Worm (Caenorhabditis elegans): ENCODE measurements around the gene emc-1.

emc-1 gene

DNA sequence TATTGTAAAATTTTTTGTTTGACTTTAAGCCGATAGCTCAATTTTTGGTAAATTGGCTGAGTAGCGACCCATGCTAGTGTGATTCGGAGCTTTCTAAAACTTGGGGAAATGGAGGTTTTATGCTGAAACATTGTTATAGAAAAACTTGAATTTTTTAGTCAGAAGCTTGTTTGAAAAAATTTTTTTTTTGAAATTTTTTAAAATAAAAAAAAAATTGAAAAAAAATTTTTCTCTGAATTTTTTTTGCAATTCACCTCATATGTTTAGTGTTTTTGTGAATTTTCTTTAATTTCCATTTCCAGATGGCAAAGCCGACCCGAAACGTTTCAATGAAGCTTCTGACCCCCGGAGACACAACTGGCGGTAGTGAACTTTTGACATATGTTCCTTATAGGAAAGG, 28.9 kb upstream of the emc-1 start, which contains the start of gene Y51H7BR.4:
Y51H7BR.4 (plus strand) TSS at position 301 of the 400 bp plus-strand sequence.
- no peak for TF ChIP-seq lir-3 (tag; optimal IDR thresholded peaks at IDR 0.05; ENCODE audit: poor library complexity)
- no peak for TF ChIP-seq isw-1 (GFP tag; IDR thresholded peaks at IDR 0.05)
- no peak for TF ChIP-seq jun-1 (tag; optimal IDR thresholded peaks at IDR 0.05)
- no peak for TF ChIP-seq unc-86 (tag; optimal IDR thresholded peaks at IDR 0.05)
- TF ChIP-seq Y116A8C.19 (tag; optimal IDR thresholded peaks at IDR 0.05; ENCODE audit: borderline replicate concordance), result no peak
- TF ChIP-seq tbx-2 (tag; optimal IDR thresholded peaks at IDR 0.05), result no peak
- no peak for TF ChIP-seq nhr-47 (tag; optimal IDR thresholded peaks at IDR 0.05)
- no peak for TF ChIP-seq lin-13 (GFP tag; optimal IDR thresholded peaks at IDR 0.05)
- TF ChIP-seq elt-2 (tag; optimal IDR thresholded peaks at IDR 0.05), result no peak
- TF ChIP-seq ama-1 (optimal IDR thresholded peaks at IDR 0.05), result no peak
- no peak for TF ChIP-seq unc-130 (tag; optimal IDR thresholded peaks at IDR 0.05)
- no peak for TF ChIP-seq nhr-12 (tag; optimal IDR thresholded peaks at IDR 0.05)
- TF ChIP-seq ceh-90 (tag; optimal IDR thresholded peaks at IDR 0.05), result no peak
- TF ChIP-seq C04F5.9 (tag; optimal IDR thresholded peaks at IDR 0.05), result no peak
- TF ChIP-seq nhr-20 (tag; optimal IDR thresholded peaks at IDR 0.05), result no peak

DNA sequence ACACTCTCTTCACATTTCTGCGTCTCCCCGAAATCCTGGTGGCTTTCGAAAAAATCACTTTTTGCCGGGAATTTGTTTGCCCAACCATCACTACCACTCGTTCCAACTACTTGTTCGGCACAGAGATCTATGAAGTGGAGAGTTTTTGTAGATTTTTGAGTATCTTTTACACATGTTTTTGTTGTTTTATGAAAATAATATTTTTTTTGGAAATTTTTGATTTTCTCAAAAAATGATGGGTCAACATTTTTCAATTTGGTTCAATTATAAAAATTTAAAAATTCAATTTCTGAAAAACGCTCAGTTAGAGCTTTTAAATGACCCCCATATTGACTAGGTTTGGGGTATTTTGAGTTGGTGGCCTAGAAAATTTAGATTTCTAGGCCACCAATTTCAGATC, 25.4 kb upstream of the emc-1 start, which contains the start of gene Y51H7BR.7:
Y51H7BR.7 (minus strand) TSS at position 101 of the 400 bp plus-strand sequence.
- TF ChIP-seq isw-1 (GFP tag; IDR thresholded peaks at IDR 0.05) (no peak), efl-1 (optimal IDR thresholded peaks at IDR 0.05) (no peak), efl-1 (GFP tag; optimal IDR thresholded peaks at IDR 0.05 in 1 of 2) (peak in 1 of 2 experiments; percentile 66)

DNA sequence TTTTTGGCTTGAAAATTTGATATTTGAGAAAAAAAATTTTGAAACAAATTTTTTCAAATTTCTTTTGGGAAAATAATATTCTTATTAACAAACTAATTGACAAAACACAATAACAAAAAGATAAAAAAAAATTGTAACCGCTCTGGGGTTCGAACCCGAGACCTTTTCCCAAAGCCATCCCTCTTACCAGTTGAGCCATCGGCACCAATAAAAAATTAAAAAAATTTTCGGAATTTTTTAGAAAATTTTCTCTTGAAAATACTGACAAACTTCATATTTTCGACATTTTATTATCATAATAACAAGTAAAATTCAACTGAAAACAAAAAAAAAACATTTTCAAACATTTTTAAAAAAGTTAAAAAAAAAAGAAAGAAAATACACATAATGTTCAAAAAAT, 21.8 kb upstream of the emc-1 start:
- TF ChIP-seq ceh-63 (GFP tag; optimal IDR thresholded peaks at IDR 0.05) (no peak), unc-30 (tag; optimal IDR thresholded peaks at IDR 0.05) (no peak), nhr-47 (tag; optimal IDR thresholded peaks at IDR 0.05) (no peak), unc-130 (tag; optimal IDR thresholded peaks at IDR 0.05) (no peak)

DNA sequence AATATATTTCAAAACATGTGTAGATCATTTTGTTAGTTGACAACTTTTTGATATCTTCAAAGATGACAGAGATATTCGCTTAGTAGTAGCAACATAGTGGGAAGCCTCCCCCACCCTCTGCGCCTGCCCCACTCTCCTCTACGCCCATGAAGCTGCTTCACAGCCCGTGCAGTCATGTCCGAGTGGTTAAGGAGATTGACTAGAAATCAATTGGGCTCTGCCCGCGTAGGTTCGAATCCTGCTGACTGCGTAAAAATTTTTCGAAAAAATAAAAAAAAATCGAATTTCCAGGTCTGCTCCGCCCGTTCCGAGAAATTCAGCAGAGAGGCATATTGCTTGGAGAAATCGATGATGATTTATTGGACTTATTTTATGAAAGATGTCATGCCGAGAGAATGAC, 19.7 kb upstream of the emc-1 start:
- TF ChIP-seq lsy-2 (tag; optimal IDR thresholded peaks at IDR 0.05) (peak in 1 of 2 experiments; percentile 36), nhr-71 (tag; optimal IDR thresholded peaks at IDR 0.05) (peak; percentile 35), swsn-7 (tag; optimal IDR thresholded peaks at IDR 0.05) (peak; percentile 7), nhr-19 (GFP tag; conservative IDR thresholded peaks at IDR 0.05) (peak; percentile 29; the same call in 1 of the 2 replicates), egl-13 (tag; optimal IDR thresholded peaks at IDR 0.05) (peak; percentile 15), mab-9 (GFP tag; IDR thresholded peaks at IDR 0.05) (peak; percentile 51; the same call in 1 of the 2 replicates), rnt-1 (tag; optimal IDR thresholded peaks at IDR 0.05) (no peak), lin-13 (GFP tag; optimal IDR thresholded peaks at IDR 0.05) (peak; percentile 33), unc-30 (tag; optimal IDR thresholded peaks at IDR 0.05) (no peak), sptf-1 (tag; optimal IDR thresholded peaks at IDR 0.05) (no peak), lin-35 (GFP tag; optimal IDR thresholded peaks at IDR 0.05) (peak in 1 of 2 experiments; percentile 33), fkh-8 (tag; optimal IDR thresholded peaks at IDR 0.05) (peak; percentile 52), dpl-1 (GFP tag; optimal IDR thresholded peaks at IDR 0.05) (peak in 1 of 3 experiments; percentile 20), efl-1 (optimal IDR thresholded peaks at IDR 0.05) (peak; percentile 12 to 20), efl-1 (GFP tag; optimal IDR thresholded peaks at IDR 0.05 in 1 of 2) (peak in 1 of 2 experiments; percentile 89), dsc-1 (tag; optimal IDR thresholded peaks at IDR 0.05) (peak; percentile 74), nhr-20 (tag; optimal IDR thresholded peaks at IDR 0.05) (no peak), zag-1 (tag; optimal IDR thresholded peaks at IDR 0.05) (no peak), snu-23 (GFP tag; optimal IDR thresholded peaks at IDR 0.05) (peak; percentile 48), fkh-10 (GFP tag; optimal IDR thresholded peaks at IDR 0.05) (peak; percentile 15), fkh-4 (tag; optimal IDR thresholded peaks at IDR 0.05; ENCODE audit: borderline replicate concordance) (no peak), egl-27 (tag; optimal IDR thresholded peaks at IDR 0.05) (no peak), ceh-82 (tag; optimal IDR thresholded peaks at IDR 0.05) (peak in 1 of 3 experiments; percentile 13), nhr-47 (tag; optimal IDR thresholded peaks at IDR 0.05) (peak; percentile 37), nhr-77 (tag; optimal IDR thresholded peaks at IDR 0.05) (no peak)
